Worm (Caenorhabditis elegans): ENCODE data around the gene R06F6.14.

- TF ChIP-seq gmeb-1 (tag; optimal IDR thresholded peaks at IDR 0.05), result no peak
- no peak for TF ChIP-seq nhr-129 (tag; optimal IDR thresholded peaks at IDR 0.05)
- TF ChIP-seq F13H6.1 (tag; optimal IDR thresholded peaks at IDR 0.05), result no peak
- TF ChIP-seq ztf-11 (tag; optimal IDR thresholded peaks at IDR 0.05), result no peak
Measured at ce11 chrII:10778026-10778425, 31.1 kb upstream of the R06F6.14 start, which contains the start of gene mpz-1.

Measured in whole organism, L2 larva.